Worm (Caenorhabditis elegans) whole organism, L3 larva: ENCODE measurements around the gene C24A8.5.

ENCODE experiments used
- R02D3.7 ChIP-seq: fragments of 150-350 bp; optimal IDR thresholded peaks from 2 replicates; lab custom pipeline; 2014; ENCODE audit warnings: missing biosample characterization, missing genetic modification characterization
- ZK546.5 ChIP-seq: sonication (generic microtip); optimal IDR thresholded peaks from 2 replicates; lab custom pipeline; 2017; ENCODE audit warnings: missing biosample characterization, missing genetic modification characterization
- aly-2 ChIP-seq: fragments of 150-350 bp; optimal IDR thresholded peaks from 2 replicates; lab custom pipeline; 2014; ENCODE audit warnings: missing biosample characterization, missing genetic modification characterization
- ama-1 ChIP-seq: fragments of 150-350 bp; optimal IDR thresholded peaks from 2 replicates; lab custom pipeline; 2018
- ceh-28 ChIP-seq: fragments of 150-350 bp; optimal IDR thresholded peaks from 2 replicates; lab custom pipeline; 2014; ENCODE audit warnings: missing biosample characterization, missing genetic modification reagents, missing genetic modification characterization
- ceh-82 ChIP-seq: fragments of 150-350 bp; optimal IDR thresholded peaks from 2 replicates; lab custom pipeline; 2014; ENCODE audit warnings: missing biosample characterization, missing genetic modification characterization
- ceh-9 ChIP-seq: sonication (generic microtip); optimal IDR thresholded peaks from 2 replicates; lab custom pipeline; 2018; ENCODE audit warnings: missing biosample characterization, missing genetic modification characterization
- egl-27 ChIP-seq: sonication (generic microtip); optimal IDR thresholded peaks from 4 replicates; lab custom pipeline; 2017; ENCODE audit warnings: missing biosample characterization, missing genetic modification reagents, missing genetic modification characterization
- egl-5 ChIP-seq: fragments of 150-350 bp; optimal IDR thresholded peaks from 2 replicates; lab custom pipeline; 2017; ENCODE audit warnings: missing biosample characterization, missing genetic modification reagents, missing genetic modification characterization, inconsistent platforms
- elt-2 ChIP-seq: sonication (generic microtip); optimal IDR thresholded peaks from 2 replicates; lab custom pipeline; 2016; ENCODE audit warnings: missing genetic modification reagents, mild to moderate bottlenecking, missing genetic modification characterization, missing compliant biosample characterization
- eor-1 ChIP-seq, 2 experiments: fragments of 150-350 bp; optimal IDR thresholded peaks; 2 replicates each; lab custom pipeline; 2014 to 2018; ENCODE audit warnings: missing biosample characterization in 2 of 2, missing genetic modification characterization in 2 of 2
- fkh-10 ChIP-seq: sonication (generic microtip); optimal IDR thresholded peaks from 2 replicates; lab custom pipeline; 2017; ENCODE audit warnings: missing biosample characterization, missing genetic modification reagents, missing genetic modification characterization
- fos-1 ChIP-seq: fragments of 150-350 bp; optimal IDR thresholded peaks from 2 replicates; lab custom pipeline; 2014; ENCODE audit warnings: missing biosample characterization, missing genetic modification characterization
- hmg-11 ChIP-seq: sonication (generic microtip); optimal IDR thresholded peaks from 2 replicates; lab custom pipeline; 2016; ENCODE audit warnings: missing genetic modification characterization, missing compliant biosample characterization
- jun-1 ChIP-seq: fragments of 150-350 bp; optimal IDR thresholded peaks from 2 replicates; lab custom pipeline; 2014; ENCODE audit warnings: missing biosample characterization, missing genetic modification reagents, missing genetic modification characterization
- lsy-12 ChIP-seq: sonication (generic microtip); optimal IDR thresholded peaks from 2 replicates; lab custom pipeline; 2016; ENCODE audit warnings: mild to moderate bottlenecking, missing genetic modification characterization, missing compliant biosample characterization
- mdl-1 ChIP-seq: fragments of 150-350 bp; optimal IDR thresholded peaks from 2 replicates; lab custom pipeline; 2014; ENCODE audit warnings: missing biosample characterization, missing genetic modification characterization
- mml-1 ChIP-seq: fragments of 150-350 bp; sonication (generic microtip); optimal IDR thresholded peaks from 3 replicates; lab custom pipeline; 2014; ENCODE audit warnings: missing biosample characterization, missing genetic modification characterization
- nfya-1 ChIP-seq: sonication (generic microtip); optimal IDR thresholded peaks from 2 replicates; lab custom pipeline; 2017; ENCODE audit warnings: missing genetic modification characterization, mild to moderate bottlenecking, missing compliant biosample characterization, antibody characterized with exemption, moderate library complexity; ENCODE audit not compliant: insufficient read depth
- nhr-11 ChIP-seq: fragments of 150-350 bp; optimal IDR thresholded peaks from 2 replicates; lab custom pipeline; 2014; ENCODE audit warnings: missing biosample characterization, missing genetic modification characterization
- nhr-23 ChIP-seq: fragments of 150-350 bp; optimal IDR thresholded peaks from 2 replicates; lab custom pipeline; 2014; ENCODE audit warnings: missing biosample characterization, missing genetic modification reagents, missing genetic modification characterization
- nhr-237 ChIP-seq: fragments of 150-350 bp; optimal IDR thresholded peaks from 2 replicates; lab custom pipeline; 2014; ENCODE audit warnings: missing biosample characterization, missing genetic modification characterization
- nhr-28 ChIP-seq: fragments of 150-350 bp; optimal IDR thresholded peaks from 2 replicates; lab custom pipeline; 2014; ENCODE audit warnings: missing biosample characterization, missing genetic modification characterization
- nhr-43 ChIP-seq: sonication (generic microtip); optimal IDR thresholded peaks from 2 replicates; lab custom pipeline; 2016; ENCODE audit warnings: mild to moderate bottlenecking, missing genetic modification characterization, missing compliant biosample characterization; ENCODE audit not compliant: poor library complexity, severe bottlenecking
- nhr-67 ChIP-seq: fragments of 150-350 bp; optimal IDR thresholded peaks from 2 replicates; lab custom pipeline; 2014; ENCODE audit warnings: missing biosample characterization, missing genetic modification characterization
- pqm-1 ChIP-seq: fragments of 150-350 bp; optimal IDR thresholded peaks from 2 replicates; lab custom pipeline; 2017; ENCODE audit warnings: missing biosample characterization, missing genetic modification characterization, inconsistent platforms
- sea-2 ChIP-seq: fragments of 150-350 bp; sonication (generic microtip); optimal IDR thresholded peaks from 4 replicates; lab custom pipeline; 2014; ENCODE audit warnings: missing biosample characterization, missing genetic modification reagents, missing genetic modification characterization
- snpc-4 ChIP-seq: fragments of 150-350 bp; optimal IDR thresholded peaks from 2 replicates; lab custom pipeline; 2014; ENCODE audit warnings: missing biosample characterization, missing genetic modification characterization
- tbx-2 ChIP-seq: sonication (generic microtip); optimal IDR thresholded peaks from 2 replicates; lab custom pipeline; 2016; ENCODE audit warnings: mild to moderate bottlenecking, missing genetic modification characterization, missing compliant biosample characterization
- unc-39 ChIP-seq: sonication (generic microtip); optimal IDR thresholded peaks from 4 replicates; lab custom pipeline; 2017; ENCODE audit warnings: missing biosample characterization, missing genetic modification characterization
- unc-62 ChIP-seq: fragments of 150-350 bp; sonication (generic microtip); optimal IDR thresholded peaks from 4 replicates; lab custom pipeline; 2014; ENCODE audit warnings: missing biosample characterization, missing genetic modification reagents, missing genetic modification characterization
- ztf-11 ChIP-seq: fragments of 150-350 bp; optimal IDR thresholded peaks from 2 replicates; lab custom pipeline; 2014; ENCODE audit warnings: missing biosample characterization, missing genetic modification characterization
- ztf-4 ChIP-seq: fragments of 150-350 bp; optimal IDR thresholded peaks from 2 replicates; lab custom pipeline; 2014; ENCODE audit warnings: missing biosample characterization, missing genetic modification characterization

C24A8.5 gene

ce11 chrX:4366231-4366630 lies 37.5 kb upstream of the C24A8.5 start, which contains the start of gene R160.3:
Gene R160.3, minus strand, starts transcription at chrX:4366331.
- no peak for TF ChIP-seq ZK546.5 (tag; lab: Kevin White, UChicago)
- TF ChIP-seq nhr-28 (tag; lab: Kevin White, UChicago), result no peak
- TF ChIP-seq mdl-1 (tag; lab: Kevin White, UChicago), result no peak
- TF ChIP-seq nhr-11 (tag; lab: Kevin White, UChicago), result no peak

ce11 chrX:4364877-4365276 lies 36.2 kb upstream of the C24A8.5 start, which contains the start of gene F14H12.8:
Gene F14H12.8, minus strand, starts transcription at chrX:4364977.
- TF ChIP-seq elt-2 (tag; lab: Kevin White, UChicago) (no peak), egl-27 (tag; lab: Kevin White, UChicago) (no peak), fkh-10 (no peak), nfya-1 (tag; lab: Kevin White, UChicago) (no peak), hmg-11 (tag; lab: Kevin White, UChicago) (no peak), unc-39 (no peak), ceh-9 (tag; lab: Kevin White, UChicago) (no peak), ztf-11 (no peak), ceh-82 (no peak), nhr-23 (tag; lab: Kevin White, UChicago) (no peak), nhr-67 (no peak), R02D3.7 (tag; lab: Kevin White, UChicago) (no peak), ZK546.5 (tag; lab: Kevin White, UChicago) (no peak), pqm-1 (no peak), lsy-12 (tag; lab: Kevin White, UChicago) (no peak), egl-5 (tag; lab: Kevin White, UChicago) (no peak), snpc-4 (no peak), ztf-4 (tag; lab: Kevin White, UChicago) (no peak)

- TF ChIP-seq ztf-4 (tag; lab: Kevin White, UChicago), result no peak
- TF ChIP-seq eor-1 (tag; optimal IDR thresholded peaks at IDR 0.05; lab: Kevin White, UChicago), result no peak
- TF ChIP-seq nhr-11 (tag; lab: Kevin White, UChicago), result no peak
- no peak for TF ChIP-seq egl-5 (tag; lab: Kevin White, UChicago)
- no peak for TF ChIP-seq ZK546.5 (tag; lab: Kevin White, UChicago)
- TF ChIP-seq ama-1 (lab: Kevin White, UChicago), result no peak
- no peak for TF ChIP-seq ceh-82
- TF ChIP-seq fos-1 (tag; lab: Kevin White, UChicago), result no peak
- TF ChIP-seq unc-62 (GFP tag; lab: Kevin White, UChicago), result no peak
- no peak for TF ChIP-seq ceh-28 (tag; lab: Kevin White, UChicago)
- no peak for TF ChIP-seq jun-1 (tag; lab: Kevin White, UChicago)
- no peak for TF ChIP-seq nhr-43 (tag; lab: Kevin White, UChicago)
Measured at ce11 chrX:4363200-4363599, 34.5 kb upstream of the C24A8.5 start, which contains the start of gene F14H12.17. Gene F14H12.17, minus strand, starts transcription at chrX:4363300.

- TF ChIP-seq pqm-1, result no peak
- no peak for TF ChIP-seq nhr-23 (tag; lab: Kevin White, UChicago)
- TF ChIP-seq aly-2 (tag; lab: Kevin White, UChicago), result no peak
- no peak for TF ChIP-seq mml-1 (tag; lab: Kevin White, UChicago)
- TF ChIP-seq hmg-11 (tag; lab: Kevin White, UChicago), result no peak
- no peak for TF ChIP-seq tbx-2 (tag; lab: Kevin White, UChicago)
- TF ChIP-seq egl-5 (tag; lab: Kevin White, UChicago), result no peak
- no peak for TF ChIP-seq mdl-1 (tag; lab: Kevin White, UChicago)
- no peak for TF ChIP-seq nhr-11 (tag; lab: Kevin White, UChicago)
- TF ChIP-seq ztf-4 (tag; lab: Kevin White, UChicago), result no peak
- no peak for TF ChIP-seq fos-1 (tag; lab: Kevin White, UChicago)
- TF ChIP-seq eor-1 (tag; optimal IDR thresholded peaks at IDR 0.05; lab: Kevin White, UChicago), result no peak
- TF ChIP-seq sea-2 (GFP tag; lab: Kevin White, UChicago), result no peak
- no peak for TF ChIP-seq nfya-1 (tag; lab: Kevin White, UChicago)
- no peak for TF ChIP-seq egl-27 (tag; lab: Kevin White, UChicago)
- no peak for TF ChIP-seq unc-62 (GFP tag; lab: Kevin White, UChicago)
Measured at ce11 chrX:4362522-4362921, 33.8 kb upstream of the C24A8.5 start, which contains the start of gene F14H12.7. Gene F14H12.7, minus strand, starts transcription at chrX:4362622.

ce11 chrX:4359030-4359429 lies 30.3 kb upstream of the C24A8.5 start:
- TF ChIP-seq nhr-237 (no peak), elt-2 (tag; lab: Kevin White, UChicago) (peak; percentile 61)
